Fruit fly (Drosophila melanogaster): ENCODE results near the gene CG14852.

Gene CG14852

DNA sequence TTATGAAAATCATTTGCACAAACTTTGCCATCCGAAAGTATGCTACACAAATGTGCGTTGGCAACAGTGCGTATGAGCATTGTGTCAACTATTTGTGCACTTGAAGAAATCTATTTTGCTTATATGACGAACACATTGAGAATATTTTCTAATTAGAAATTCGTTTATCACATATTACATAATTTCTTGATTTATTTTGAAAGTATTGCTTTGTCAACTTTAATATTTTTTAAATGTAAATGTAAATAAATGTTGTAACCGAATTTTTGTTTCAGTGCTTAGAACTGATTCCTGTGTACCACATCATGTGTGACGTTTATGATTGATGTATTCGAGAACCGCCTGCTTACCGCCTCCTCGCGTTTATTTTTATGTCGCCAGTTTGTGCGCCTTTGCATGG, 23.7 kb upstream of the CG14852 start (continued):
- peak; percentile 9 for TF ChIP-seq Oli (tag; optimal IDR thresholded peaks at IDR 0.05)
- no peak for TF ChIP-seq CG32772 (GFP tag; IDR thresholded peaks at IDR 0.05)
- TF ChIP-seq CoRest (tag; optimal IDR thresholded peaks at IDR 0.05) = peak; percentile 16
- TF ChIP-seq sim (GFP tag; IDR thresholded peaks at IDR 0.05) = no peak
- TF ChIP-seq CG9797 (GFP tag; optimal IDR thresholded peaks at IDR 0.05) = no peak
- TF ChIP-seq Meics (GFP tag; optimal IDR thresholded peaks at IDR 0.05) = peak; percentile 45
- TF ChIP-seq sob (GFP tag; IDR thresholded peaks at IDR 0.05) = no peak
- no peak for TF ChIP-seq exex (tag; optimal IDR thresholded peaks at IDR 0.05)
- TF ChIP-seq CG4404 (GFP tag; IDR thresholded peaks at IDR 0.05) = no peak
- no peak for TF ChIP-seq Dll (GFP tag; IDR thresholded peaks at IDR 0.05; ENCODE audit: partially characterized antibody)
- no peak for TF ChIP-seq CG12299 (tag; optimal IDR thresholded peaks at IDR 0.05)
- TF ChIP-seq CG8388 (GFP tag; optimal IDR thresholded peaks at IDR 0.05) = no peak
- TF ChIP-seq CG14050 (GFP tag; IDR thresholded peaks at IDR 0.05) = no peak
- no peak for TF ChIP-seq btn (GFP tag; optimal IDR thresholded peaks at IDR 0.05)
- no peak for TF ChIP-seq bab2 (GFP tag; optimal IDR thresholded peaks at IDR 0.05)
- no peak for TF ChIP-seq CG11696 (GFP tag; IDR thresholded peaks at IDR 0.05)
- TF ChIP-seq CrebB (tag; optimal IDR thresholded peaks at IDR 0.05) = no peak
- no peak for TF ChIP-seq CG6813 (GFP tag; optimal IDR thresholded peaks at IDR 0.05)
- no peak for TF ChIP-seq Myb (GFP tag; optimal IDR thresholded peaks at IDR 0.05)
- peak; percentile 19 for TF ChIP-seq tap (tag; optimal IDR thresholded peaks at IDR 0.05)
- TF ChIP-seq jigr1 (GFP tag; IDR thresholded peaks at IDR 0.05) = no peak
- TF ChIP-seq Dbx (GFP tag; IDR thresholded peaks at IDR 0.05) = 0 out of 3 replicates have a peak, but pooled peaks have one; percentile 38
- peak; percentile 47 for TF ChIP-seq CG10147 (GFP tag; optimal IDR thresholded peaks at IDR 0.05)
- no peak for TF ChIP-seq bcd (GFP tag; optimal IDR thresholded peaks at IDR 0.05)
- no peak for TF ChIP-seq HLH4C (GFP tag; IDR thresholded peaks at IDR 0.05; ENCODE audit: partially characterized antibody)
- no peak for TF ChIP-seq Hr78 (GFP tag; optimal IDR thresholded peaks at IDR 0.05)
- no peak for TF ChIP-seq CG31441 (GFP tag; IDR thresholded peaks at IDR 0.05)
- no peak for TF ChIP-seq vfl (GFP tag; optimal IDR thresholded peaks at IDR 0.05)
- no peak for TF ChIP-seq CG4854 (GFP tag; optimal IDR thresholded peaks at IDR 0.05)
- TF ChIP-seq CG11085 (GFP tag; IDR thresholded peaks at IDR 0.05) = no peak
- no peak for TF ChIP-seq wek (GFP tag; optimal IDR thresholded peaks at IDR 0.05)
- TF ChIP-seq grn (GFP tag; optimal IDR thresholded peaks at IDR 0.05) = no peak
- TF ChIP-seq CG4360 (GFP tag; IDR thresholded peaks at IDR 0.05) = no peak
- TF ChIP-seq CG13296 (GFP tag; optimal IDR thresholded peaks at IDR 0.05) = peak; percentile 1
- no peak for TF ChIP-seq CG12391 (tag; optimal IDR thresholded peaks at IDR 0.05)
- TF ChIP-seq Chrac-16 (GFP tag; optimal IDR thresholded peaks at IDR 0.05) = no peak
- TF ChIP-seq CG10959 (GFP tag; IDR thresholded peaks at IDR 0.05) = no peak
- peak; percentile 9 for TF ChIP-seq CG9727 (GFP tag; optimal IDR thresholded peaks at IDR 0.05)
- no peak for TF ChIP-seq fd3F (GFP tag; optimal IDR thresholded peaks at IDR 0.05)
- peak; percentile 11 for TF ChIP-seq CG4424 (GFP tag; optimal IDR thresholded peaks at IDR 0.05)
- no peak for TF ChIP-seq ssp (GFP tag; IDR thresholded peaks at IDR 0.05)
- no peak for TF ChIP-seq CG2202 (tag; optimal IDR thresholded peaks at IDR 0.05)
- no peak for TF ChIP-seq Drgx (GFP tag; IDR thresholded peaks at IDR 0.05)
- no peak for TF ChIP-seq CG9817 (tag; optimal IDR thresholded peaks at IDR 0.05)
- no peak for TF ChIP-seq prd (optimal IDR thresholded peaks at IDR 0.05)
- TF ChIP-seq prd (GFP tag; IDR thresholded peaks at IDR 0.05) = peak; percentile 39; the same call in 1 of the 3 replicates
- TF ChIP-seq trem (tag; optimal IDR thresholded peaks at IDR 0.05) = no peak
- 0 out of 3 replicates have a peak, but pooled peaks have one; percentile 25 for TF ChIP-seq dysf (GFP tag; IDR thresholded peaks at IDR 0.05)
- TF ChIP-seq Max (GFP tag; optimal IDR thresholded peaks at IDR 0.05) = no peak
- 0 out of 2 replicates have a peak, but pooled peaks have one; percentile 34 for TF ChIP-seq Atf6 (GFP tag; IDR thresholded peaks at IDR 0.05)
- TF ChIP-seq cwo (GFP tag; optimal IDR thresholded peaks at IDR 0.05) = peak; percentile 32
- no peak for TF ChIP-seq D19B (GFP tag; optimal IDR thresholded peaks at IDR 0.05)

All from whole organism, embryonic.